Worm (Caenorhabditis elegans) whole organism, L4/young adult: ENCODE results near the gene bckd-1A.

Experiments
- dao-5 ChIP-seq: sonication (generic microtip); optimal IDR thresholded peaks from 2 replicates; lab custom pipeline; 2016; ENCODE audit warnings: missing genotype, missing genetic modification characterization, moderate library complexity, missing compliant biosample characterization
- him-1 ChIP-seq: sonication (generic microtip); optimal IDR thresholded peaks from 2 replicates; lab custom pipeline; 2016; ENCODE audit warnings: missing genotype, missing genetic modification reagents, missing genetic modification characterization, missing compliant biosample characterization

DNA sequence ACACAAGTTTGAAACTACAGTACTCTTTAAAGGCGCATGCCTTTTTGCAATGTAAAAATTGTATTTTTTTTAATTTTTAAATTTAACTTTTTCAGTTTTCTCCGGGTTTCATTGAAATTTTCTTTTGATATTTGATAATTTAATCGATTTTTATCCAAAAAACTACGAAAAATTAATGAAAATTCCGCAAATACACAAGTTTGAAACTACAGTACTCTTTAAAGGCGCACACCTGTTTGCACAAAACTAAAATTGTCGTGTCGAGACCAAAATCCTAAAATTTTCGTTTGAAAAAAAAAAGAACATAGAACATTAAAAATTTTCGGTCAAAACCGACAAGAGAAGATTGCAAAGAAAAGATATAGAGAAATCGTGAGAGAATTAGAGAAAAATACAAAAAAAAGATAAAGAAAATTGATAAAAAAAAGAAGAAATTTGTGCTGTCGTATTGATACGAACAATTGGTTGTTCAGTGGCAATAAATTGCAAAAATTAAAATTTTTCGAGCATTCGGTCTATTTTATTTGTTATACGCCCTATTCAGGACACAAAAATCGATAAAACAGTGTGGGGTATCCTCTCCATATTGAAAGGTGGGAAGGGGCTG, 4.8 kb downstream of the bckd-1A start:
- TF ChIP-seq him-1: no peak
- TF ChIP-seq dao-5 (tag; lab: Kevin White, UChicago): no peak
